Worm (Caenorhabditis elegans): ENCODE results near the gene str-7.

The str-7 gene

DNA sequence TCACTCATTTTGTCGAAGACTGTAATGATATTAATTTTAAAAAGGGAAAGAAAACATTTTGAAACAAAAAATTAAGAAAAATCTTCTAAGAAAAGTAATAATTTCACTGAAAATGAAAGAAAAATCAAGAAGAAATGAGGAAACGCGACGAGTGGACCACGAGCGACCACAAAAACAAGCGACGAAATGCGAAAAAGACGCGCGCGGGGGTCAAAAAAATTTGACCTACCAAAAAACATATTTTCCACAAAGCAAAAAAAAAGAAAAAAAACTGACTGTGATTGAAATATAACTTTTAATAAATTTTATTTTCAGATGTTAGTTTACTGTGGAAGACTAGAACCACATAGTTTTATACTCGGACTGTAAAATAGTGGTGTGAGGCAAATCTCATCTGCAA lies 40.5 kb downstream of the str-7 start, which contains the start of gene F14H3.6:
Gene F14H3.6 (minus strand): TSS at position 22 of the 400 bp plus-strand sequence.
- TF ChIP-seq ctbp-1 (GFP tag; IDR thresholded peaks at IDR 0.05) (no peak), attf-4 (tag; optimal IDR thresholded peaks at IDR 0.05) (no peak), hlh-11 (tag; optimal IDR thresholded peaks at IDR 0.05) (no peak), Y105C5A.15 (GFP tag; IDR thresholded peaks at IDR 0.05) (no peak), egl-43 (GFP tag; IDR thresholded peaks at IDR 0.05) (no peak), ceh-62 (tag; optimal IDR thresholded peaks at IDR 0.05) (no peak), ZK546.5 (tag; optimal IDR thresholded peaks at IDR 0.05) (no peak), nhr-28 (tag; optimal IDR thresholded peaks at IDR 0.05) (no peak), Y48G9A.11 (GFP tag; IDR thresholded peaks at IDR 0.05) (no peak), arid-1 (GFP tag; conservative IDR thresholded peaks at IDR 0.05) (no peak), lsy-2 (tag; optimal IDR thresholded peaks at IDR 0.05) (no peak), mxl-2 (GFP tag; conservative IDR thresholded peaks at IDR 0.05) (no peak), nhr-237 (tag; optimal IDR thresholded peaks at IDR 0.05) (no peak), hlh-30 (tag; optimal IDR thresholded peaks at IDR 0.05; ENCODE audit: insufficient read depth) (no peak)

- TF ChIP-seq lin-29 (GFP tag; IDR thresholded peaks at IDR 0.05) (no peak), ZK546.5 (tag; optimal IDR thresholded peaks at IDR 0.05) (no peak), vab-7 (GFP tag; IDR thresholded peaks at IDR 0.05) (no peak), ceh-32 (tag; optimal IDR thresholded peaks at IDR 0.05; ENCODE audit: poor library complexity) (no peak), madf-5 (GFP tag; IDR thresholded peaks at IDR 0.05) (no peak), zip-11 (GFP tag; IDR thresholded peaks at IDR 0.05) (no peak), zfp-2 (tag; optimal IDR thresholded peaks at IDR 0.05) (no peak), ceh-62 (tag; optimal IDR thresholded peaks at IDR 0.05) (no peak), cey-2 (tag; optimal IDR thresholded peaks at IDR 0.05; ENCODE audit: borderline replicate concordance, insufficient read depth) (no peak), lin-39 (tag; optimal IDR thresholded peaks at IDR 0.05) (no peak)
These were observed 42.3 kb downstream of the str-7 start, which contains the start of gene F14H3.5 for ce11 chrV:16057010-16057463. Gene F14H3.5, minus strand, starts transcription at chrV:16057060.

- TF ChIP-seq snpc-4 (tag; optimal IDR thresholded peaks at IDR 0.05), result no peak
- TF ChIP-seq mes-2 (tag; optimal IDR thresholded peaks at IDR 0.05; ENCODE audit: poor library complexity, severe bottlenecking), result no peak
- TF ChIP-seq jun-1 (tag; optimal IDR thresholded peaks at IDR 0.05), result no peak
- TF ChIP-seq dmd-6 (GFP tag; IDR thresholded peaks at IDR 0.05), result no peak
- no peak for TF ChIP-seq ceh-32 (tag; optimal IDR thresholded peaks at IDR 0.05; ENCODE audit: poor library complexity)
- no peak for TF ChIP-seq saeg-2 (GFP tag; IDR thresholded peaks at IDR 0.05)
- no peak for TF ChIP-seq ZK337.2 (GFP tag; IDR thresholded peaks at IDR 0.05)
- TF ChIP-seq nhr-10 (tag; optimal IDR thresholded peaks at IDR 0.05), result no peak
- TF ChIP-seq F44E2.7 (GFP tag; IDR thresholded peaks at IDR 0.05), result no peak
These were observed 44.3 kb downstream of the str-7 start, which contains the start of gene F14H3.4 for ce11 chrV:16055031-16055430. Gene F14H3.4, minus strand, starts transcription at chrV:16055072.

DNA sequence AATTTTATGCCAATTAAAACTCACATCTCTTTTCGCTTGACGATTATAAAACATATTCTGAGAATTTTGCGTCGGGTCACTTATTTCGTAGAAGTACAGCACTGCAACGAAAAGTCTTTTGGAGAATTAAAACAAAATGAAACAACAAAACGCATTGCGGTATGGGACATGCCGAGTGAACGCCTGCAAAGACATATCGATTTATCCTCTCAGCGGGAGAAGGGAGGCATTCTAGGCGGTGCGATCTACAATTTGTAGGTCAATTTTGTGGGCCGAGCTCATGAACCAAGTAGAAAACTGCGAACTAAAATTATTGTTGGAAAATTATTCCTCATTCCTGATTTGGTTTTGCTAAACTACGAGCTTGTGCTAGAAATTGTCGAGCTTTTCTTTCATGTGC lies 46.0 kb downstream of the str-7 start, which contains the start of gene F14H3.3:
Gene F14H3.3 (minus strand): TSS at position 101 of the 400 bp plus-strand sequence.
- TF ChIP-seq nhr-11 (tag; optimal IDR thresholded peaks at IDR 0.05), result no peak
- no peak for TF ChIP-seq ceh-28 (tag; optimal IDR thresholded peaks at IDR 0.05)
- TF ChIP-seq aha-1 (tag), result peak; percentile 52

- TF ChIP-seq ama-1 (optimal IDR thresholded peaks at IDR 0.05), result no peak
- no peak for TF ChIP-seq Y48G9A.11 (GFP tag; IDR thresholded peaks at IDR 0.05)
- TF ChIP-seq nhr-6 (tag; optimal IDR thresholded peaks at IDR 0.05), result no peak
- TF ChIP-seq cey-2 (tag; optimal IDR thresholded peaks at IDR 0.05; ENCODE audit: borderline replicate concordance, insufficient read depth), result no peak
- TF ChIP-seq lin-38 (GFP tag; IDR thresholded peaks at IDR 0.05), result no peak
- no peak for TF ChIP-seq ZK337.2 (GFP tag; IDR thresholded peaks at IDR 0.05)
- TF ChIP-seq dve-1 (tag; optimal IDR thresholded peaks at IDR 0.05; ENCODE audit: insufficient read depth), result no peak
These were observed 50.2 kb downstream of the str-7 start, which contains the start of gene best-12 for ce11 chrV:16049177-16049576. Gene best-12, plus strand, starts transcription at chrV:16049477.

Measured in whole organism, L4 larva.